Worm (Caenorhabditis elegans): ENCODE results near the gene F49E2.2.

- TF ChIP-seq W03F9.2 (tag; optimal IDR thresholded peaks at IDR 0.05) (no peak), dao-5 (tag; optimal IDR thresholded peaks at IDR 0.05) (no peak), him-1 (tag; optimal IDR thresholded peaks at IDR 0.05) (no peak)
Observed at ce11 chrX:9610040-9610613, 43.6 kb downstream of the F49E2.2 start, which contains the start of gene C11E4.6.

All from whole organism, L4/young adult.